Fruit fly (Drosophila melanogaster) whole organism, embryonic: ENCODE results near the gene Sp1.

Experiments used
- CG11247 ChIP-seq: fragments of 200-800 bp; sonication (Bioruptor generic); IDR thresholded peaks from 2 replicates; pipeline ENCODE4 v1.3.6; 2022; ENCODE audit warnings: missing biosample characterization, missing genetic modification characterization
- trh ChIP-seq: fragments of 200-800 bp; sonication (Bioruptor generic); optimal IDR thresholded peaks from 2 replicates; lab custom pipeline; 2016; ENCODE audit warnings: missing biosample characterization, missing genetic modification characterization

dm6 chrX:9740269-9740668 is 10.8 kb downstream of the Sp1 start:
- TF ChIP-seq CG11247 (no peak), trh (GFP tag; lab: Kevin White, UChicago) (no peak)
